Worm (Caenorhabditis elegans) whole organism, dauer: ENCODE results near the gene C16C8.19.

Experiments used
- unc-62 ChIP-seq: sonication (generic microtip); optimal IDR thresholded peaks from 2 replicates; lab custom pipeline; 2017; ENCODE audit warnings: missing biosample characterization, missing genetic modification reagents, missing genetic modification characterization

The C16C8.19 gene

DNA sequence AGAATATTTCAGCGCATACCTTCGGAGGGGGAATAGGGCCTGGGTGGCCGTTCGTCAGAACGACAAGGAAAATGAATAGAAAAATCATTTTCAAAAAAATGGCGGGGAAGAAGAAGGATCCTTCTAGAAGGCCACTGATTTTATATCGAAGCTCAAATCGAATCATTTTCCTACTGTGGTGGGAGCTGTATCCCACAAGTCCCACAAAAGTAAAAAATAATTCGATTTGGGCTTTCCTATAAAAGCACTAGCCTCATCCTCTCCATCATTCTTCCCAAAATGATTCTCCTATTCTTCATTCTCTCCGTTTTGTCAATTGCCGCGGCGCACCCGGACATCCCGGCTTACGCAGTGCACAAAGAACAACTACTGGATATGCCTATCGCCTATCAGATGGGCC lies at the start of gene C16C8.19, which contains the start of gene C16C8.26:
C16C8.19 (plus strand) TSS at position 279 of the 400 bp plus-strand sequence.
C16C8.26 (minus strand) TSS at position 101 of the 400 bp plus-strand sequence.
- no peak for TF ChIP-seq unc-62

ce11 chrII:3414383-3414910 lies 43.8 kb upstream of the C16C8.19 start, which contains the start of the genes F18A12.7 and F18A12.2:
F18A12.7 (minus strand) TSS chrII:3414483.
F18A12.2 (plus strand) TSS chrII:3414860.
- TF ChIP-seq unc-62: no peak

DNA sequence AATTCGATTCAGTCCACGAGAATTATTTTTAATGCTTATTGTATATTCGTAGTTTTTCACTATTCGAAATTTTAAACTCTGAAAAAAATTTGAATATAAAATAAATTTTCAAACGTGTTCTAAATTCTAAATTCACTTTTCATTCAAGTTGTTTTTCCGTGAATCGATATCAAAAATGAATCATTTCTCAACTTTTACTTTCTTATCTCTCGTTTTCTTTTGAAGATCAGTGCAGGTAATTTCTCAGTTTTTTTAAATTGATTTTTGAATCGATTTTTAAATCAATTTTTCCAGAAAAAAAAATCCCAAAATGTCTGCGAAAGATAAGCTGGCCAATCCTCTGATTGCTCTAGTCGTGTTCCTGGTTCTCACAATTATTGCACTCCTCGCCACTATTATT lies 41.8 kb upstream of the C16C8.19 start, which contains the start of gene nep-6:
nep-6 (plus strand) TSS at position 301 of the 400 bp plus-strand sequence.
- no peak for TF ChIP-seq unc-62

DNA sequence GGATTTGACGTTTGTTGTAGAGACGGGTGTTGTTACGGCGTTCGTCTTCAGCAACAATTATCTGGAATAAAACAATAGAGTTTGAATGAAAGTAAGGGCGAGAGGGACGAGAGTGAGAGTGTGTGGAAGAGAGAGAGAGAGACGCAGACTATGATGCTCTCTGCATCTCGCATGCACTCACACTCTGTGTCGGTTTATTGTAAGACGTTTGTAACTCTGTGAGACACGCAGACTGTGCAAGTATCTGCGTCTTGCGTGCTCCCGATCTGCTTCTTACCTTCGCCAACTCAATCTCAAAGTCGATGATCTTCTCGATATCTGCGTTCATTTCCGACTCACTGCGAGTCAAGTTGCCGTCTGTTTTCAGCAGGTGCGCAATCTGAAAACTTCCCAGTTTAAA lies 35.3 kb upstream of the C16C8.19 start:
- no peak for TF ChIP-seq unc-62

DNA sequence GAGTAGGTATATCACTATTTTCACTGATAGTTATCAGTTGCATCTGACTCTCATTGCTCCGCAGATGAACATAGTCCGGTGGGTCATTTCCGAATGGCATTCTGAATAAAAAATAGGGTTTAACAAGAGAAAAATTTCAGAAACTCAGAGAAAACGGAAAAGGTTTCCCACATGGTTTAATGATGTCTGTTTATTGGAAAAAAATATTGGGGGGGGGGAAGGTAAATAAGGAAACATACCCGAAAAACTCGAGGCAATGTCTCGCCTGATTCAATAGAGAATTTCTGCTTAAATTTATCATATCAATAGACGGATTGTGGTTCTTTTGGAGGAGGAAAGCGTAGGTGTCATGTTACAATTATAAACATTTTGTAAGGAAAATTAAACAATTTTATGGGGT lies 32.9 kb upstream of the C16C8.19 start, which contains the start of gene nep-11:
nep-11 (minus strand) TSS at position 101 of the 400 bp plus-strand sequence.
- no peak for TF ChIP-seq unc-62

ce11 chrII:3428158-3428704 lies 30.1 kb upstream of the C16C8.19 start:
- no peak for TF ChIP-seq unc-62

- no peak for TF ChIP-seq unc-62
These were observed 28.9 kb upstream of the C16C8.19 start, which contains the start of gene C16C8.18 for ce11 chrII:3429400-3429799. C16C8.18 (plus strand) TSS chrII:3429700.

DNA sequence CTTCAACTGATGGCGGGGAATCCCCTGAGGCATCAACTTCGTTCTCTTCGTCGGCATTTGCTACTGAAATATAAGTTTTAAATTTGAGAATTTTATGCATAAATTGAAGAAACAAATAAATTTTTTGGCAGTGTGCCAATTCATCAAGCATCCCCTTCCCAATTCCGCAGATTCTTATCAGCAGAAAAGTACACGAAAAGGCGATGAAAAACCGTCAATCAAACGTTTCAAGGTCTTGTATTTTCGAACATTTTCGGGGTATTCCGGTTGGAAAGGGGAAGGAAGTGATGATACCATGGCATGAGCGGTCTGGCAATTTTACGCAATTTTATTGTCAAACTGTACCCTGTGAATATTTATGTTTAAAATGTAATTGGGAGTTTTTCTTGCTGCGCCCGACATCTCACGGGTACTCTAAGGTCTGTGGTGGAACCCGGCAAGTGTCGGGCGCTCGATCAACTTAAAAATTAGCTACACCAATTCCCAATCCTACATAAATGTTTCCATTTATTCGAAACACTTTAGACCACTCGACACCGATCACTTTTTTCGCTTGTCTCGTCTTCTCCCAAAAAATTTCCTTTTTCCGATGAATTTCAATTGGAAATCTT lies 23.3 kb upstream of the C16C8.19 start:
- no peak for TF ChIP-seq unc-62

ce11 chrII:3436412-3436811 lies 21.9 kb upstream of the C16C8.19 start, which contains the start of gene skpo-2:
skpo-2 (minus strand) TSS chrII:3436512.
- no peak for TF ChIP-seq unc-62

ce11 chrII:3437393-3437792 lies 20.9 kb upstream of the C16C8.19 start:
- no peak for TF ChIP-seq unc-62

ce11 chrII:3438280-3438679 lies 20.0 kb upstream of the C16C8.19 start:
- no peak for TF ChIP-seq unc-62

DNA sequence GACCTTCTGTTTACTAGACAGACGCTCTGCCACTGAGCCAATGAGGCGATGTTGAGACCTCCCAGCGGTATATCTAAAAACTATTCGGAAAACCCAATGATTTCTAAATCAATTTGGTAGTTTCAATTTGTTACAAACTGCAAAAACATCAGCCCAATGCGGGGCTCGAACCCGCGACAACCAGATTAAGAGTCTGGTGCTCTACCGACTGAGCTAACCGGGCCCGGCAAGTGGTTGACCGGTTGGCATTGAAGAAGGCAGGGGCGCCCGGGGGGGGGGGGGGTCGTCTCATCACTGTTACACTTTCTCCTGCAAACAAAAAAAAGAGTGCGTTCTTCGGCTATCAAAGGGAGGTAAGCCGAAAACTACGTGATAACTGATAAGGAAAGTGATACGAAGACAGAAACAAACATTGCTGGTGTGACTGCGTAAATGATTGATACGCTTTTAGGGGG lies 19.0 kb upstream of the C16C8.19 start:
- TF ChIP-seq unc-62: no peak

DNA sequence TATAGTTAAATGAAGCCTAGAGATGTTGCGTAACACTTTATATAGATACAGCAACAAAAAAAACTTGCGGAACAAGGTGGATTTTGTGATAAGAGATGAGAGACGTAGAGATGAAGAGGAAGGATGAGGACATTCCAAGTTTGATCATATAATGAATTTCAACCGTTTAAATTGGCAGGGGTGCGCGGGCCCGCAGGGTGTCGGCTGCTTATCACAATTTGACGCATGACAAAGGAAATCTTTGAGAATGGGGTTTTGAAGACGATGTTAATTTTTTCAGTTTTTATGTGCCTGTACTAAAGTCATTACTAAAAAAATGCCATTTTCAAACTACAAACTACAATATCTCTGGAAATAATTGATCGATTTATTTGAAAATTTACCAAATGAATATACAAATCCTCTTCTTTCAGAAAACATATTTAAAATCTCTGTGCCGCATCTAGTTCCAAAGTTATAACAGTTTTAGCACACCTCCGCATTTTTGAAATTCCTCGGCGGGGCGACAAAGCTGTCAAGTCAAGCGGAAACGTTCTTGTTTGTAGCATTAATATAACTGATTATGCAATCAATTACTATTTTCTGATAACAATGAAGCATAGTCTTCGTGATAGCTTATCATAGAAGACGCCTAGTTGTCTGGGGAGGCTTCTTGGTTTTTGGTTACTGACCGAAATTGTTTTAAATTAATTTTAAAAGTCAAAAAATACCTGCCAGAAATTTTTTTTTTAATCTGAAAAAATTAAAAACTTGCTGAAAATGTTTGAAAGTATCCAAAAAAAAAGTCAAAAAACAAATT lies 18.2 kb upstream of the C16C8.19 start:
- no peak for TF ChIP-seq unc-62

- no peak for TF ChIP-seq unc-62
These were observed 17.7 kb upstream of the C16C8.19 start, which contains the start of gene C16C8.17 for ce11 chrII:3440641-3440926. C16C8.17 (plus strand) TSS chrII:3440827.

- TF ChIP-seq unc-62: no peak
These were observed 16.9 kb upstream of the C16C8.19 start, which contains the start of gene C16C8.27 for ce11 chrII:3441377-3441776. C16C8.27 (plus strand) TSS chrII:3441677.

- no peak for TF ChIP-seq unc-62
These were observed 15.1 kb upstream of the C16C8.19 start, which contains the start of gene C16C8.22 for ce11 chrII:3443154-3443553. C16C8.22 (minus strand) TSS chrII:3443254.

DNA sequence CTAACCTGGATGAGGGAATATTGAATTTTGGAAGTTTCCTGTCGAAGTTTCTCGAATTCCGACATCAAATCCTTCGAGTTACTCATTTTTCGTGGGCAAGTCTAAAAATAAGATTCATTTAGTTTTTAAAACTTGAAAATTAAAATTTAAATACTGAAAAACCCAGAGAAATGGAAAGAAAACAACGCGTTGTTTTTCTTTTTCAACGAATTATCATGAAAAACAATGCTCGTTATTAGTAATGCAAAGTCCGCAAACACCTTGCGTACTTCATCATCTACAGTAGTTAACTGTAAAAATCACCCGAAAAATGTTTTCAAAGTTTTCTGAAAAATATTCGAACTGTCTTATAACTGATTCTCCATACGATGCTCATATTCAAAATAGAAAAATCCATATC lies 14.0 kb upstream of the C16C8.19 start, which contains the start of gene C16C8.4:
C16C8.4 (minus strand) TSS at position 101 of the 400 bp plus-strand sequence.
- no peak for TF ChIP-seq unc-62
